Fruit fly (Drosophila melanogaster) whole organism, wandering third instar larva: ENCODE measurements around the gene Drak.

ENCODE experiments used
- CG32264 ChIP-seq: fragments of 200-800 bp; sonication (Bioruptor generic); optimal IDR thresholded peaks from 2 replicates; lab custom pipeline; 2016; ENCODE audit warnings: missing biosample characterization, missing genetic modification characterization
- CrebA ChIP-seq: fragments of 200-800 bp; sonication (Bioruptor generic); optimal IDR thresholded peaks from 2 replicates; lab custom pipeline; 2016; ENCODE audit warnings: missing biosample characterization, mild to moderate bottlenecking, missing genetic modification characterization, borderline replicate concordance
- Dfd ChIP-seq: fragments of >200 bp; optimal IDR thresholded peaks from 2 replicates; lab custom pipeline; 2017; ENCODE audit warnings: missing biosample characterization, missing genetic modification characterization
- Dif ChIP-seq: fragments of 200-275, 200-300 bp; sonication (Bioruptor generic); optimal IDR thresholded peaks from 2 replicates; lab custom pipeline; 2018; ENCODE audit warnings: missing biosample characterization, missing genetic modification characterization; ENCODE audit not compliant: partially characterized antibody
- HLH106 ChIP-seq: fragments of 200-800 bp; optimal IDR thresholded peaks from 3 replicates; lab custom pipeline; 2019; ENCODE audit warnings: missing biosample characterization, mild to moderate bottlenecking, missing genetic modification characterization, moderate library complexity
- Hr83 ChIP-seq: fragments of 200-300 bp; sonication (Bioruptor generic); optimal IDR thresholded peaks from 2 replicates; lab custom pipeline; 2016; ENCODE audit warnings: missing biosample characterization, mild to moderate bottlenecking, missing genetic modification characterization, moderate library complexity; ENCODE audit not compliant: poor library complexity, severe bottlenecking
- Jra ChIP-seq: sonication (Bioruptor generic); optimal IDR thresholded peaks from 2 replicates; lab custom pipeline; 2016; ENCODE audit warnings: missing biosample characterization, missing genetic modification characterization
- N ChIP-seq: fragments of >200 bp; optimal IDR thresholded peaks from 2 replicates; lab custom pipeline; 2018; ENCODE audit warnings: missing biosample characterization, missing external identifiers, missing genetic modification characterization
- OdsH ChIP-seq: fragments of 200-800 bp; sonication (Bioruptor generic); optimal IDR thresholded peaks from 2 replicates; lab custom pipeline; 2016; ENCODE audit warnings: missing biosample characterization, mild to moderate bottlenecking, missing genetic modification characterization
- br ChIP-seq: fragments of 200-800 bp; sonication (Bioruptor generic); optimal IDR thresholded peaks from 2 replicates; lab custom pipeline; 2016; ENCODE audit warnings: missing biosample characterization, missing genetic modification characterization
- brk ChIP-seq: fragments of 200-800 bp; sonication (Bioruptor generic); optimal IDR thresholded peaks from 2 replicates; lab custom pipeline; 2016; ENCODE audit warnings: missing biosample characterization, mild to moderate bottlenecking, missing genetic modification characterization
- dl ChIP-seq, 2 experiments: fragments of 175-275, 200-275 bp in 1 of 2; fragments of 200-275 bp in 1 of 2; sonication (Bioruptor generic); optimal IDR thresholded peaks; lab custom pipeline; 2018; ENCODE audit warnings: mild to moderate bottlenecking in 2 of 2, missing biosample characterization in 2 of 2, missing genetic modification characterization in 2 of 2, moderate library complexity in 2 of 2; ENCODE audit not compliant: partially characterized antibody in 2 of 2, insufficient read depth in 1 of 2
- ey ChIP-seq: fragments of 200-800 bp; sonication (Bioruptor generic); optimal IDR thresholded peaks from 2 replicates; lab custom pipeline; 2016; ENCODE audit warnings: missing biosample characterization, missing genetic modification characterization
- sage ChIP-seq: fragments of 200-800 bp; sonication (Bioruptor generic); optimal IDR thresholded peaks from 2 replicates; lab custom pipeline; 2016; ENCODE audit warnings: missing biosample characterization, mild to moderate bottlenecking, missing genetic modification characterization
- sv ChIP-seq: fragments of 200-800 bp; sonication (Bioruptor generic); optimal IDR thresholded peaks from 3 replicates; lab custom pipeline; 2016; ENCODE audit warnings: missing biosample characterization, missing genetic modification characterization
- woc ChIP-seq: sonication (Bioruptor generic); optimal IDR thresholded peaks from 2 replicates; lab custom pipeline; 2016; ENCODE audit warnings: missing biosample characterization, mild to moderate bottlenecking, missing genetic modification characterization

Gene Drak

dm6 chrX:11604094-11604493, 111.2 kb downstream of the Drak start, which contains the start of gene CG2533:
TSS of gene CG2533 (minus strand) at chrX:11604194.
- TF ChIP-seq dl (GFP tag; optimal IDR thresholded peaks at IDR 0.05; lab: Kevin White, UChicago; ENCODE audit: insufficient read depth in 1 of 2, partially characterized antibody in 2 of 2) (no peak), HLH106 (no peak), OdsH (GFP tag; lab: Kevin White, UChicago) (no peak), woc (GFP tag; lab: Kevin White, UChicago) (no peak), ey (no peak), CrebA (GFP tag; lab: Kevin White, UChicago) (no peak), brk (GFP tag; lab: Kevin White, UChicago) (no peak), N (GFP tag; lab: Kevin White, UChicago) (no peak), Dfd (no peak), Jra (GFP tag; lab: Kevin White, UChicago) (no peak), sv (GFP tag; lab: Kevin White, UChicago) (no peak), CG32264 (no peak), br (GFP tag; lab: Kevin White, UChicago) (no peak), Hr83 (GFP tag; lab: Kevin White, UChicago) (no peak), Dif (GFP tag; lab: Kevin White, UChicago) (no peak), sage (GFP tag; lab: Kevin White, UChicago) (no peak)
